Fruit fly (Drosophila melanogaster): ENCODE data around the gene RpS4.

DNA sequence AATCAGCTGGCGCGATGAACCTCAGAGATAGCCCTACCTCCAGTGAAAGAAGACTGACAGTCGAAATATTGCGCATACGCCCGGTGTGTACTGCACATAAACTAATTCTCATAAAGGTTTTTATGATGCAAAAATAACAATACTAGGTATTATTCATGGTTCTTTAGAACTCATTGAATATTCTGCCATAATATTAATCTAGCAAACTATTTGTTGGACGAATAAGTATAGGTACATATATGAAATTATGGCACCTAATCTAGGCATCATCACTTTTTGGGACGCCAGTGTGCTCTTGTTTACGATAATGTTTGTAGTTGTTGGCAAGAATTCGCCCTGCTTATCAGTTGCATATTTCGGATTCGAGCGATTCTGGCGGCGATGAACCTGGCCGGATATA lies 19.8 kb upstream of the RpS4 start:
- TF ChIP-seq CG8478 (optimal IDR thresholded peaks at IDR 0.05), result no peak
- TF ChIP-seq CTCF (optimal IDR thresholded peaks at IDR 0.05), result no peak

All from S2 (cell line).